Fruit fly (Drosophila melanogaster) whole organism, embryonic: ENCODE results near the gene UQCR-Q.
A peak's percentile ranks its signal among the peaks of the same experiment; 100 is the strongest.

Experiments used
- Ada2b ChIP-seq: fragments of 200-800 bp; sonication (Bioruptor generic); IDR thresholded peaks from 2 replicates; pipeline ENCODE4 v1.3.6; 2022; ENCODE audit warnings: missing biosample characterization, missing genetic modification characterization
- BtbVII ChIP-seq: fragments of 200-800 bp; sonication (Bioruptor generic); optimal IDR thresholded peaks from 3 replicates; lab custom pipeline; 2017; ENCODE audit warnings: missing biosample characterization, mild to moderate bottlenecking, missing genetic modification characterization
- CG10431 ChIP-seq: fragments of 200-800 bp; sonication (Bioruptor generic); optimal IDR thresholded peaks from 3 replicates; lab custom pipeline; 2018; ENCODE audit warnings: missing biosample characterization, mild to moderate bottlenecking, missing genetic modification characterization
- CG11085 ChIP-seq: fragments of 200-800 bp; sonication (Bioruptor generic); IDR thresholded peaks from 2 replicates; pipeline ENCODE4 v1.3.6; 2022; ENCODE audit warnings: missing biosample characterization, missing genetic modification characterization
- CG12659 ChIP-seq: fragments of 200-800 bp; sonication (Bioruptor generic); optimal IDR thresholded peaks from 3 replicates; lab custom pipeline; 2017; ENCODE audit warnings: mild to moderate bottlenecking, missing biosample characterization, missing genetic modification reagents, missing genetic modification characterization
- CG13123 ChIP-seq: fragments of 200-800 bp; sonication (Bioruptor generic); optimal IDR thresholded peaks from 2 replicates; lab custom pipeline; 2016; ENCODE audit warnings: missing biosample characterization, missing genetic modification characterization
- CG14667 ChIP-seq: fragments of 200-800 bp; sonication (Bioruptor generic); IDR thresholded peaks from 2 replicates; pipeline ENCODE4 v1.3.6; 2022; ENCODE audit warnings: missing biosample characterization, missing genetic modification characterization
- CG15073 ChIP-seq: fragments of 200-800 bp; sonication (Bioruptor generic); optimal IDR thresholded peaks from 2 replicates; lab custom pipeline; 2016; ENCODE audit warnings: missing biosample characterization, missing genetic modification characterization
- CG15514 ChIP-seq: fragments of 200-800 bp; sonication (Bioruptor generic); optimal IDR thresholded peaks from 3 replicates; lab custom pipeline; 2017; ENCODE audit warnings: missing biosample characterization, missing genetic modification characterization, mild to moderate bottlenecking, moderate library complexity, missing genetic modification reagents
- CG15601 ChIP-seq: fragments of 200-800 bp; sonication (Bioruptor generic); optimal IDR thresholded peaks from 3 replicates; lab custom pipeline; 2019; ENCODE audit warnings: missing biosample characterization, mild to moderate bottlenecking, missing genetic modification characterization, moderate library complexity
- CG17385 ChIP-seq: fragments of 200-800 bp; sonication (Bioruptor generic); optimal IDR thresholded peaks from 3 replicates; lab custom pipeline; 2018; ENCODE audit warnings: missing biosample characterization, mild to moderate bottlenecking, missing genetic modification characterization
- CG17802 ChIP-seq: fragments of 200-800 bp; sonication (Bioruptor generic); optimal IDR thresholded peaks from 2 replicates; lab custom pipeline; 2018; ENCODE audit warnings: missing biosample characterization, mild to moderate bottlenecking, missing genetic modification characterization, moderate library complexity
- CG18476 ChIP-seq: fragments of 200-800 bp; sonication (Bioruptor generic); optimal IDR thresholded peaks from 2 replicates; lab custom pipeline; 2016; ENCODE audit warnings: missing biosample characterization, mild to moderate bottlenecking, missing genetic modification characterization
- CG2120 ChIP-seq: fragments of 200-800 bp; sonication (Bioruptor generic); optimal IDR thresholded peaks from 3 replicates; lab custom pipeline; 2016; ENCODE audit warnings: missing biosample characterization, missing genetic modification characterization
- CG30431 ChIP-seq: fragments of 200-800 bp; sonication (Bioruptor generic); optimal IDR thresholded peaks from 2 replicates; lab custom pipeline; 2017; ENCODE audit warnings: missing biosample characterization, missing genetic modification characterization
- CG3163 ChIP-seq: fragments of 200-800 bp; sonication (Bioruptor generic); optimal IDR thresholded peaks from 3 replicates; lab custom pipeline; 2016; ENCODE audit warnings: missing biosample characterization, missing genetic modification characterization
- CG3847 ChIP-seq: fragments of 200-800 bp; sonication (Bioruptor generic); IDR thresholded peaks from 2 replicates; pipeline ENCODE4 v1.3.6; 2022; ENCODE audit warnings: missing biosample characterization, missing genetic modification characterization
- CG4360 ChIP-seq: fragments of 200-800 bp; sonication (Bioruptor generic); IDR thresholded peaks from 2 replicates; pipeline ENCODE4 v1.3.6; 2022; ENCODE audit warnings: missing biosample characterization, missing genetic modification characterization
- CG6683 ChIP-seq: fragments of 200-800 bp; sonication (Bioruptor generic); optimal IDR thresholded peaks from 2 replicates; lab custom pipeline; 2017; ENCODE audit warnings: missing biosample characterization, mild to moderate bottlenecking, missing genetic modification characterization, missing genetic modification reagents
- CG6765 ChIP-seq: fragments of 200-800 bp; sonication (Bioruptor generic); optimal IDR thresholded peaks from 3 replicates; lab custom pipeline; 2017; ENCODE audit warnings: missing biosample characterization, mild to moderate bottlenecking, missing genetic modification characterization
- CG7839 ChIP-seq: fragments of 200-800 bp; sonication (Bioruptor generic); optimal IDR thresholded peaks from 3 replicates; lab custom pipeline; 2018; ENCODE audit warnings: missing biosample characterization, mild to moderate bottlenecking, missing genetic modification characterization, moderate library complexity
- Deaf1 ChIP-seq: fragments of 200-800 bp; optimal IDR thresholded peaks from 3 replicates; lab custom pipeline; 2019; ENCODE audit warnings: missing biosample characterization, mild to moderate bottlenecking, missing genetic modification characterization, moderate library complexity
- Drgx ChIP-seq: fragments of 200-800 bp; sonication (Bioruptor generic); IDR thresholded peaks from 2 replicates; pipeline ENCODE4 v1.3.6; 2022; ENCODE audit warnings: missing biosample characterization, missing genetic modification characterization
- Fer1 ChIP-seq: fragments of 200-800 bp; sonication (Bioruptor generic); optimal IDR thresholded peaks from 2 replicates; lab custom pipeline; 2017; ENCODE audit warnings: missing biosample characterization, mild to moderate bottlenecking, missing genetic modification characterization
- GATAe ChIP-seq: fragments of 200-800 bp; sonication (Bioruptor generic); conservative IDR thresholded peaks from 2 replicates; pipeline ENCODE4 v1.3.6; 2022; ENCODE audit warnings: missing biosample characterization, missing genetic modification characterization
- H2.0 ChIP-seq: fragments of 200-800 bp; sonication (Bioruptor generic); IDR thresholded peaks from 2 replicates; pipeline ENCODE4 v1.3.6; 2022; ENCODE audit warnings: missing biosample characterization, missing genetic modification characterization
- Lpt ChIP-seq: fragments of >200 bp; optimal IDR thresholded peaks from 2 replicates; lab custom pipeline; 2018; ENCODE audit warnings: missing biosample characterization, missing genetic modification characterization
- Optix ChIP-seq: fragments of 200-800 bp; sonication (Bioruptor generic); IDR thresholded peaks from 3 replicates; pipeline ENCODE4 v1.3.6; 2022; ENCODE audit warnings: missing biosample characterization, missing genetic modification characterization
- Ravus ChIP-seq: fragments of 200-800 bp; sonication (Bioruptor generic); IDR thresholded peaks from 2 replicates; pipeline ENCODE4 v1.3.6; 2022; ENCODE audit warnings: missing biosample characterization, missing genetic modification characterization
- Rx ChIP-seq: fragments of 200-800 bp; sonication (Bioruptor generic); IDR thresholded peaks from 2 replicates; pipeline ENCODE4 v1.3.6; 2022; ENCODE audit warnings: missing biosample characterization, missing genetic modification characterization
- Sox102F ChIP-seq: fragments of 200-800 bp; sonication (Bioruptor generic); optimal IDR thresholded peaks from 2 replicates; lab custom pipeline; 2018; ENCODE audit warnings: missing biosample characterization, mild to moderate bottlenecking, missing genetic modification characterization, moderate library complexity
- Xbp1 ChIP-seq: fragments of 200-800 bp; sonication (Bioruptor generic); optimal IDR thresholded peaks from 3 replicates; lab custom pipeline; 2016; ENCODE audit warnings: missing biosample characterization, mild to moderate bottlenecking, missing genetic modification characterization
- danr ChIP-seq: fragments of 200-800 bp; sonication (Bioruptor generic); IDR thresholded peaks from 2 replicates; pipeline ENCODE4 v1.3.6; 2022; ENCODE audit warnings: missing biosample characterization, missing genetic modification characterization
- dati ChIP-seq: fragments of 200-800 bp; sonication (Bioruptor generic); IDR thresholded peaks from 2 replicates; pipeline ENCODE4 v1.3.6; 2022; ENCODE audit warnings: missing biosample characterization, missing genetic modification characterization
- fd3F ChIP-seq: fragments of 200-800 bp; sonication (Bioruptor generic); optimal IDR thresholded peaks from 2 replicates; lab custom pipeline; 2018; ENCODE audit warnings: missing biosample characterization, mild to moderate bottlenecking, missing genetic modification characterization, moderate library complexity
- fd64A ChIP-seq: fragments of 200-800 bp; sonication (Bioruptor generic); optimal IDR thresholded peaks from 3 replicates; lab custom pipeline; 2018; ENCODE audit warnings: missing biosample characterization, mild to moderate bottlenecking, missing genetic modification characterization
- ftz-f1 ChIP-seq: fragments of 200-800 bp; sonication (Bioruptor generic); optimal IDR thresholded peaks from 2 replicates; lab custom pipeline; 2016; ENCODE audit warnings: missing biosample characterization, missing genetic modification characterization
- gem ChIP-seq: fragments of 200-800 bp; sonication (Bioruptor generic); optimal IDR thresholded peaks from 2 replicates; lab custom pipeline; 2019; ENCODE audit warnings: missing biosample characterization, mild to moderate bottlenecking, missing genetic modification characterization, moderate library complexity
- grau ChIP-seq: fragments of 200-800 bp; optimal IDR thresholded peaks from 3 replicates; lab custom pipeline; 2019; ENCODE audit warnings: missing biosample characterization, mild to moderate bottlenecking, missing genetic modification characterization, moderate library complexity
- hth ChIP-seq: fragments of >200 bp; optimal IDR thresholded peaks from 2 replicates; lab custom pipeline; 2017; ENCODE audit warnings: inconsistent platforms
- jigr1 ChIP-seq: fragments of 200-800 bp; sonication (Bioruptor generic); IDR thresholded peaks from 3 replicates; pipeline ENCODE4 v1.3.6; 2022; ENCODE audit warnings: missing biosample characterization, missing genetic modification characterization
- maf-S ChIP-seq: fragments of 200-800 bp; sonication (Bioruptor generic); optimal IDR thresholded peaks from 2 replicates; lab custom pipeline; 2016; ENCODE audit warnings: missing biosample characterization, missing genetic modification characterization
- mld ChIP-seq: fragments of 200-800 bp; sonication (Bioruptor generic); IDR thresholded peaks from 3 replicates; pipeline ENCODE4 v1.3.6; 2022; ENCODE audit warnings: missing biosample characterization, missing genetic modification characterization; ENCODE audit not compliant: partially characterized antibody
- nau ChIP-seq: fragments of 200-800 bp; sonication (Bioruptor generic); optimal IDR thresholded peaks from 3 replicates; lab custom pipeline; 2017; ENCODE audit warnings: missing biosample characterization, mild to moderate bottlenecking, missing genetic modification characterization, missing genetic modification reagents
- prd ChIP-seq, 3 experiments: fragments of >200 bp in 2 of 3; fragments of 200-800 bp in 1 of 3; sonication (Bioruptor generic) in 1 of 3; optimal IDR thresholded peaks in 2 of 3; IDR thresholded peaks in 1 of 3; 2 replicates in 2 of 3; 3 replicates in 1 of 3; pipeline versions ENCODE4 v1.3.6 to Lab custom; 2017 to 2022; ENCODE audit warnings: missing biosample characterization in 1 of 3, missing genetic modification characterization in 1 of 3
- run ChIP-seq: fragments of 200-800 bp; sonication (Bioruptor generic); optimal IDR thresholded peaks from 3 replicates; lab custom pipeline; 2018; ENCODE audit warnings: missing biosample characterization, mild to moderate bottlenecking, missing genetic modification characterization
- slp2 ChIP-seq: fragments of 200-800 bp; sonication (Bioruptor generic); optimal IDR thresholded peaks from 2 replicates; lab custom pipeline; 2016; ENCODE audit warnings: missing biosample characterization, missing genetic modification characterization
- sug ChIP-seq: fragments of 200-800 bp; optimal IDR thresholded peaks from 2 replicates; lab custom pipeline; 2019; ENCODE audit warnings: missing biosample characterization, mild to moderate bottlenecking, missing genetic modification characterization, moderate library complexity
- ttk ChIP-seq: fragments of 200-800 bp; sonication (Bioruptor generic); IDR thresholded peaks from 2 replicates; pipeline ENCODE4 v2.1.2; 2022; ENCODE audit warnings: missing biosample characterization, missing genetic modification characterization
- tup ChIP-seq: fragments of 200-800 bp; sonication (Bioruptor generic); optimal IDR thresholded peaks from 2 replicates; lab custom pipeline; 2016; ENCODE audit warnings: missing biosample characterization, mild to moderate bottlenecking, missing genetic modification characterization, moderate library complexity
- vfl ChIP-seq: fragments of 200-800 bp; sonication (Bioruptor generic); optimal IDR thresholded peaks from 2 replicates; lab custom pipeline; 2016; ENCODE audit warnings: missing biosample characterization, missing genetic modification characterization

The UQCR-Q gene

DNA sequence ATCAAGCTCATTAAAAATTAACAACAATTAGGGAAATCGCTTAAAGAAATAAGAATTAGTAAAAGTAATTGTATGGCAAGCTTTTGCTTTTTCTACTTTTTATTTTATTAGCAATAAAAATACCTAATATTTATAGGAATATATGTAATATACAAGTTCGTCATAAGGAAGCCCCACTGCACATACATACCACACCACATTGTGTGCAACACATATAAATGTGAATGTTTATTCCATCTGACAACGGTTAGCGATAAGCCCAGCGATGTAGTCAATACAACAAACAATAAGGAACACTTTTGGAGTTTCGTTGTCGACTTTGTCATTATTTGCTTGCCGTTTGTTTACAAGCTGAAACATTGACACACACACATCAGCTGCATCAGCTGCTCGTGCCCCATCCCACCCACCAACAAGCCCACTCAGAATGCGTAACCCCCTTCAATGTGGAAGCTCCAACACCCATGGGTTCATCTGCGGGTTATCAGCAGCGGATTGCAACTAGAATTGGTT lies 10.8 kb downstream of the UQCR-Q start (continued):
- TF ChIP-seq CG18476 (GFP tag; lab: Kevin White, UChicago) (peak; percentile 43), dati (GFP tag; lab: Robert Waterston, UW) (no peak), sug (peak; percentile 8), danr (GFP tag; lab: Robert Waterston, UW) (no peak), Rx (GFP tag; lab: Robert Waterston, UW) (no peak), slp2 (no peak), Drgx (GFP tag; lab: Robert Waterston, UW) (peak; percentile 40; the same call in 1 of the 2 replicates), gem (tag; lab: Kevin White, UChicago) (peak; percentile 82), Deaf1 (tag; lab: Kevin White, UChicago) (peak; percentile 4), CG12659 (peak; percentile 40), CG17802 (tag; lab: Kevin White, UChicago) (peak; percentile 59), Ravus (GFP tag; lab: Robert Waterston, UW) (no peak), CG4360 (GFP tag; lab: Robert Waterston, UW) (peak; percentile 71), H2.0 (GFP tag; lab: Robert Waterston, UW) (no peak), CG30431 (peak; percentile 32), CG7839 (tag; lab: Kevin White, UChicago) (peak; percentile 37), Ada2b (GFP tag; lab: Robert Waterston, UW) (no peak), fd3F (GFP tag; lab: Kevin White, UChicago) (no peak), CG3163 (GFP tag; lab: Kevin White, UChicago) (no peak), grau (peak; percentile 91), tup (GFP tag; lab: Kevin White, UChicago) (peak; percentile 62), ftz-f1 (GFP tag; lab: Kevin White, UChicago) (no peak), CG15073 (GFP tag; lab: Kevin White, UChicago) (no peak), mld (GFP tag; lab: Robert Waterston, UW) (no peak), jigr1 (GFP tag; lab: Robert Waterston, UW) (no peak), run (tag; lab: Kevin White, UChicago) (peak; percentile 71), fd64A (GFP tag; lab: Kevin White, UChicago) (peak; percentile 98), ttk (no peak), Sox102F (GFP tag; lab: Kevin White, UChicago) (peak; percentile 74), Lpt (no peak), prd (optimal IDR thresholded peaks at IDR 0.05; lab: Kevin White, UChicago) (no peak), prd (GFP tag; IDR thresholded peaks at IDR 0.05; lab: Robert Waterston, UW) (peak; percentile 18; the same call in 1 of the 3 replicates), CG6683 (GFP tag; lab: Kevin White, UChicago) (peak; percentile 17), CG14667 (peak; percentile 31; the same call in 1 of the 2 replicates), maf-S (peak; percentile 34), CG6765 (no peak), BtbVII (peak; percentile 81), Fer1 (GFP tag; lab: Kevin White, UChicago) (peak; percentile 47), CG15601 (peak; percentile 95), CG3847 (GFP tag; lab: Robert Waterston, UW) (no peak), CG11085 (GFP tag; lab: Robert Waterston, UW) (no peak), CG13123 (GFP tag; lab: Kevin White, UChicago) (peak; percentile 71), Optix (GFP tag; lab: Robert Waterston, UW) (peak; percentile 42; the same call in 2 of the 3 replicates), CG2120 (no peak), GATAe (GFP tag; lab: Robert Waterston, UW) (no peak), vfl (no peak), CG10431 (GFP tag; lab: Kevin White, UChicago) (peak; percentile 95), CG17385 (peak; percentile 71), Xbp1 (GFP tag; lab: Kevin White, UChicago) (peak; percentile 44), CG15514 (GFP tag; lab: Kevin White, UChicago) (no peak), nau (GFP tag; lab: Kevin White, UChicago) (peak; percentile 90), hth (lab: Kevin White, UChicago) (no peak)
